Fruit fly (Drosophila melanogaster): ENCODE measurements around the gene CG10621.

CG10621 gene

DNA sequence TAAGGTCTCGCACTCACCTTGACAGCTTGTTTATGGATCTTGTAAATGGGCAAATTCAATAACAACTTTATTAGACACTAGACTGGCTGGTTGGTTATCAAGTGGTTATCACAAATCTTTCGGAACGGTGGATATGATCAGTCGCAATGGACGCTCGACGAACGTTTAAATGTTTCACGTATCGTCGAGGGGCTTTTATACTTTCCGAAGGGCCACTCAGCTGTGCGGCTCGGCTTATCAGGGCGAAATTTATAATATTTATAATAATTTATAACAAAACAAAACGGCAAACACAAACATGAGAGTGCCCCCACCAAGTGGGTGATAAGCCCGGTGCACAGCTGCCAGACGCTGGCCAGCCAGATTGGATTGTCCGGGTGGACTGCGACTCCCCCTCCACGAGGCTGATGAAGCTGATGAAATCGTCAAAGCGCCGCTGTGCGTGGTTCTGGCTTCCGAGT, at the start of gene CG10621:
CG10621 (minus strand) TSS at position 177 of the 461 bp plus-strand sequence.
- TF ChIP-seq Sin3A (optimal IDR thresholded peaks at IDR 0.05) (no peak), psq (optimal IDR thresholded peaks at IDR 0.05) (no peak), insv (optimal IDR thresholded peaks at IDR 0.05) (no peak), ttk (optimal IDR thresholded peaks at IDR 0.05) (no peak), Myc (optimal IDR thresholded peaks at IDR 0.05) (no peak), h (optimal IDR thresholded peaks at IDR 0.05) (no peak)

DNA sequence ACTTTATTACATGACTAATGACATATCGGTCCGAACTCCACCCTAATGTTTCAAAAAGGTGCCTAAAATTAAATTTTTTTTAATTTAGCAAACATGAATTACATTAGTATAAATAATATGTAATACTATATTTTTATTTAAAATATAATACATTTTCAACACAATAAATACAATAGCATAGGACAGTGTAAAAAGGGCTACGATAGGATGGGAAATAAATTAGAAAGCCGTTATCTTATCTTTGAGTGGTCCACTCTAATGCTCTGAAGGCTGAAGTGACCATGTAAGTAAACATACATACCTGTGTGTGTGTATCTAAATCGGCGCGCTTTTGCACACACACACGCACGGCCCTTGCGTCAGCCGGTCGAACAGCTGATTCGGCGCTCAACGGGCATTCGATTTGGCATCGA, 48.7 kb upstream of the CG10621 start, which contains the start of gene CG31793:
CG31793 (plus strand) TSS at position 409 of the 413 bp plus-strand sequence.
- TF ChIP-seq ttk (optimal IDR thresholded peaks at IDR 0.05) = no peak
- TF ChIP-seq Sin3A (optimal IDR thresholded peaks at IDR 0.05) = no peak
- no peak for TF ChIP-seq psq (optimal IDR thresholded peaks at IDR 0.05)
- TF ChIP-seq h (optimal IDR thresholded peaks at IDR 0.05) = no peak
- TF ChIP-seq insv (optimal IDR thresholded peaks at IDR 0.05) = no peak
- no peak for TF ChIP-seq Myc (optimal IDR thresholded peaks at IDR 0.05)

- no peak for TF ChIP-seq h (optimal IDR thresholded peaks at IDR 0.05)
- TF ChIP-seq Sin3A (optimal IDR thresholded peaks at IDR 0.05) = no peak
- TF ChIP-seq ttk (optimal IDR thresholded peaks at IDR 0.05) = no peak
- TF ChIP-seq insv (optimal IDR thresholded peaks at IDR 0.05) = no peak
- no peak for TF ChIP-seq psq (optimal IDR thresholded peaks at IDR 0.05)
- no peak for TF ChIP-seq Myc (optimal IDR thresholded peaks at IDR 0.05)
Measured at dm6 chr2L:19002468-19002867, 48.2 kb upstream of the CG10621 start.

dm6 chr2L:18997148-18997547, 42.9 kb upstream of the CG10621 start, which contains the start of gene CG31792:
Gene CG31792, plus strand, starts transcription at chr2L:18997448.
- TF ChIP-seq Myc (optimal IDR thresholded peaks at IDR 0.05) (no peak), insv (optimal IDR thresholded peaks at IDR 0.05) (no peak), Sin3A (optimal IDR thresholded peaks at IDR 0.05) (no peak), psq (optimal IDR thresholded peaks at IDR 0.05) (no peak), ttk (optimal IDR thresholded peaks at IDR 0.05) (no peak), h (optimal IDR thresholded peaks at IDR 0.05) (no peak)

- TF ChIP-seq psq (optimal IDR thresholded peaks at IDR 0.05) (no peak), Sin3A (optimal IDR thresholded peaks at IDR 0.05) (no peak), h (optimal IDR thresholded peaks at IDR 0.05) (no peak), Myc (optimal IDR thresholded peaks at IDR 0.05) (no peak), ttk (optimal IDR thresholded peaks at IDR 0.05) (no peak), insv (optimal IDR thresholded peaks at IDR 0.05) (no peak)
Measured at dm6 chr2L:18995660-18996417, 41.6 kb upstream of the CG10621 start, which contains the start of gene CG10650. Gene CG10650, minus strand, starts transcription at chr2L:18995934.

- no peak for TF ChIP-seq ttk (optimal IDR thresholded peaks at IDR 0.05)
- no peak for TF ChIP-seq insv (optimal IDR thresholded peaks at IDR 0.05)
- no peak for TF ChIP-seq Myc (optimal IDR thresholded peaks at IDR 0.05)
- no peak for TF ChIP-seq h (optimal IDR thresholded peaks at IDR 0.05)
- TF ChIP-seq Sin3A (optimal IDR thresholded peaks at IDR 0.05) = no peak
- TF ChIP-seq psq (optimal IDR thresholded peaks at IDR 0.05) = no peak
Measured at dm6 chr2L:18992196-18992595, 38.0 kb upstream of the CG10621 start, which contains the start of gene CG46465. Gene CG46465, plus strand, starts transcription at chr2L:18992496.

dm6 chr2L:18990720-18991119, 36.5 kb upstream of the CG10621 start, which contains the start of gene CG15169:
Gene CG15169, plus strand, starts transcription at chr2L:18991020.
- TF ChIP-seq insv (optimal IDR thresholded peaks at IDR 0.05) (no peak), psq (optimal IDR thresholded peaks at IDR 0.05) (no peak), ttk (optimal IDR thresholded peaks at IDR 0.05) (no peak), Sin3A (optimal IDR thresholded peaks at IDR 0.05) (no peak), Myc (optimal IDR thresholded peaks at IDR 0.05) (no peak)

DNA sequence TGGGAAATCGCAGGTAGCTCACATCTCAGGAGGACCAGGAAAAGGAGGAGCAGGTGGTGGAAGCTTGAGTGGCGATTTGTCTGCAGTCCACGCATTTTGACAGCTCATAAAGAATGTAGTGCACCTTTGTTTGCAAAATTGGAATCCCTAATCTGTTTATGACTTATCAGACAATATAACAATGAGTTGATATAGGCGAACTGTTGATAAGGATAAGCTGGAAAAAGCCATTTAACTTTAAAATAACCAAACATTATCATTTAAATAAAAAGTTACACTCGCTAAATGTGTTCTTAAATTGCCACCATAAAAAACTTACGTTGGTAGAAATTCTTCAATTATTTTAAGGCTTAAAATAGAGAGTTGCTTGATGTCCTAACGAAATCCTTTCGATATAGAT, 35.9 kb upstream of the CG10621 start, which contains the start of gene CG15170:
CG15170 (minus strand) TSS at position 101 of the 400 bp plus-strand sequence.
- no peak for TF ChIP-seq Myc (optimal IDR thresholded peaks at IDR 0.05)

- TF ChIP-seq Sin3A (optimal IDR thresholded peaks at IDR 0.05) (no peak), h (optimal IDR thresholded peaks at IDR 0.05) (no peak), ttk (optimal IDR thresholded peaks at IDR 0.05) (no peak), Myc (optimal IDR thresholded peaks at IDR 0.05) (no peak), insv (optimal IDR thresholded peaks at IDR 0.05) (no peak), psq (optimal IDR thresholded peaks at IDR 0.05) (no peak)
Measured at dm6 chr2L:18987078-18987895, 33.1 kb upstream of the CG10621 start, which contains the start of the genes Swip-1 and EMC5. Gene Swip-1, minus strand, starts transcription at chr2L:18987280. Gene EMC5, plus strand, starts transcription at chr2L:18987707.

DNA sequence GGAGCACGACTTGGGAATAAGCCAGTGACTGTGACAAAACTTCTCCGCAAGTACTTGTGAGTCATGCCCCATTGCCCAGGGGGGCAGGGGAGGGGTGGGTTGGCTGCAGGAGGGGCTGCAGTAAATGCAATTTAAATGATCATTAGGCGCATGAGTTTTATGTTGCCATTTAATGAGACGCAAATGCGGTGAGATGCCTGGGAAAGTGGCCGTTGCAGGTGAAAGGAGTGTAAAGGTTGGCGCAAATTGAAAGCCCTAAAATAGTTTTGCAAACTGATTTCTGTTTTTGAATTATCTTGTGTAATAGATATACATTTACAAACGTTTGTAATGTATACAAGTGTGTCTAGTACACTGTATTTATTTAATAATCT, 31.9 kb upstream of the CG10621 start:
- no peak for TF ChIP-seq Sin3A (optimal IDR thresholded peaks at IDR 0.05)
- no peak for TF ChIP-seq insv (optimal IDR thresholded peaks at IDR 0.05)
- no peak for TF ChIP-seq psq (optimal IDR thresholded peaks at IDR 0.05)
- peak; percentile 92 for TF ChIP-seq ttk (optimal IDR thresholded peaks at IDR 0.05)
- no peak for TF ChIP-seq h (optimal IDR thresholded peaks at IDR 0.05)
- no peak for TF ChIP-seq Myc (optimal IDR thresholded peaks at IDR 0.05)

DNA sequence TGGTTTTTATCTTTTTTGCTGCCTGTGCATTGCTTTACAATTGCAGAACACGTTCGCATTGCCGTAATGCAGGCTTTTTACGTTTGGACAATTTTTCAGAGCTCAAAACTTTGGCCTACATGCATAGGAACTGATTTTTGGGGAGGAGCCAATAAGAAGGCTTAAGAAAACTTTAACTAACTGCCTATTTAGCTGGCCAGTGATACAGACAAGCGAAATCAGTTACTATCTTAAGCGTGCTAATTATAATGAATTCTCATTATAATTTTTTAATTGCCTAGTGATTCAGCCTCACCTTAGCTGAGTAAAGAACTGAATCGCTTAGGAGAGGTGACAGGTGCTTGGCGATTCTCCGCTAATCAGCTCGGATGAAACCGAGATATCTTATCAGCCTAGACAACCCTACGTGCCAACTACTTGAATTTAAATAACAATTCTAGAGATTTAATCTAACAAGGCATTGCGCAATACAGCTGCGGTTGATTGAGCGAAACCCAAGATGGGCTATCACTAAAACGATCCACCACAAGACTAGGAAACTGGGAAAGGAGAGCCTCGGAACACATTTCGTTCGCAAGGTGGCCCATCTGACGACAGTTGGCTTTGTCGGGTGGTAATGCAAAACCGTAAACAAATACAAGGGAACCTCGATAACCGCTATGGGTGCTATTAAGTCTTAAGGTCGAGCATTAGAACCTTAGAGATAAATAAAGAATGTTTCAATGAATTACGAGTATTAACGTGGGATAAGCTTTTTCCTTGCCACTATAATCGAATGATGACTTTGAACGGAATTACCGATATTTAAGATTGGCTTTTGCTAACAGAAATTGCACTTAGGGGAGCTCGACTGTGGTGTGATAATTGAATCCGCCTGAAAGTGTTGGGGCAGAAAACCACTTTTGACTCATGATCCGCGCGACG, 31.2 kb upstream of the CG10621 start:
- TF ChIP-seq ttk (optimal IDR thresholded peaks at IDR 0.05) (no peak), insv (optimal IDR thresholded peaks at IDR 0.05) (no peak), h (optimal IDR thresholded peaks at IDR 0.05) (no peak), Myc (optimal IDR thresholded peaks at IDR 0.05) (no peak), Sin3A (optimal IDR thresholded peaks at IDR 0.05) (no peak), psq (optimal IDR thresholded peaks at IDR 0.05) (no peak)

Data from Kc167 (cell line).